Worm (Caenorhabditis elegans): ENCODE results near the gene jmjd-1.1.

Gene jmjd-1.1

DNA sequence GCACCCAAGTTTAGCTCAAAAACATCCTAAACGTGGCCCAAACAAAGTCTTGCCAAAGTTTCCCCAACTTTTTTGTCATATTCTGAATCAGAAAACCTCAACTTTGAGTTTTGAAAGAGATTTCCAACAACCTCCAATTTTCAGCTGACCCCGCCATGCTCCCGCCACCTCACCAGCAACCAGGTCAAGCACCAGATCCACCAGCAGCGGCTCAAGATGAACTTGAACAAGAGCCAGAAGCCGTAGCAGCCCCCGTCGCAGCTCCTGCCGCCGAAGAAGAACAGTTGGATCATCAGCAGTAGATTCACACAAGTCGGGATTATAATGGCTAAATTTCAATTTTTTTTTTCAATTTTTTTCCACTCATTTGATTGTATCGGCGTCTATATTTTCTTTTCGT, 4.9 kb downstream of the jmjd-1.1 start:
- no peak for TF ChIP-seq F16B12.6 (tag; optimal IDR thresholded peaks at IDR 0.05)
- no peak for TF ChIP-seq ets-5 (GFP tag; IDR thresholded peaks at IDR 0.05)
- TF ChIP-seq C34B4.2 (tag; optimal IDR thresholded peaks at IDR 0.05), result no peak
- TF ChIP-seq nhr-20 (tag; optimal IDR thresholded peaks at IDR 0.05), result no peak
- no peak for TF ChIP-seq zip-4 (GFP tag; optimal IDR thresholded peaks at IDR 0.05)
- no peak for TF ChIP-seq C16A3.4 (tag; optimal IDR thresholded peaks at IDR 0.05)
- TF ChIP-seq Y116A8C.19 (tag; optimal IDR thresholded peaks at IDR 0.05; ENCODE audit: borderline replicate concordance), result no peak
- TF ChIP-seq nhr-77 (tag; optimal IDR thresholded peaks at IDR 0.05), result no peak
- no peak for TF ChIP-seq mep-1 (tag; optimal IDR thresholded peaks at IDR 0.05)
- TF ChIP-seq ceh-90 (tag; optimal IDR thresholded peaks at IDR 0.05), result no peak
- TF ChIP-seq lin-35 (GFP tag; optimal IDR thresholded peaks at IDR 0.05), result no peak
- no peak for TF ChIP-seq snu-23 (GFP tag; optimal IDR thresholded peaks at IDR 0.05)
- no peak for TF ChIP-seq fkh-10 (GFP tag; optimal IDR thresholded peaks at IDR 0.05)
- no peak for TF ChIP-seq ztf-4 (tag; optimal IDR thresholded peaks at IDR 0.05)
- TF ChIP-seq snpc-4 (tag; optimal IDR thresholded peaks at IDR 0.05), result no peak

DNA sequence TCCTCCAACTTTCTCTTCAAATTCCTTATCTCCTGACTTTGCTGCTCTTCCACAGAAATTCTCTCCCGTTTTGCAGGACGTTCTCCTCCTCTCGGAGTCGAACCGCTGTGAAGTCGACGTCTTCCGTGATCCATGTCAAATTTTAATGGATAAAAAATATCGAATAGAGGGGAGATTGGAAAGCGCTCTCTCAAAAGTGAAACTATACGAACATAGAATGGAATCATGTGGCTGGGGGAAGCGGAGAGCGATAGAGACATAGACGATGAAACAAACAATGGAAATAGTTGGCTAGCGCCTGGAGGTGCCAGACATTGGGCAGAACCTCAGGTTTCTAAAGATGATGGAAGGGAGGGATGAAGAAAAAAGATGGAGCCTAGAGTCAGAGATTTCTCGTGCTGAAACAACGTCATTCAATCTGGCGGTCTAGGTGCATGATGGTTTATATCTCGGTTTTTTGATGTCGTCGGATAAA, 7.6 kb downstream of the jmjd-1.1 start, which contains the start of gene F43G6.8:
Gene F43G6.8, minus strand, starts transcription at position 198 of the 475 bp plus-strand sequence.
- TF ChIP-seq ets-5 (GFP tag; IDR thresholded peaks at IDR 0.05) (no peak), hlh-17 (GFP tag; optimal IDR thresholded peaks at IDR 0.05; ENCODE audit: borderline replicate concordance) (no peak), snpc-4 (tag; optimal IDR thresholded peaks at IDR 0.05) (peak; percentile 44), F16B12.6 (tag; optimal IDR thresholded peaks at IDR 0.05) (no peak), lin-13 (GFP tag; optimal IDR thresholded peaks at IDR 0.05) (peak; percentile 21), lin-35 (GFP tag; optimal IDR thresholded peaks at IDR 0.05) (peak; percentile 46 to 64), irx-1 (tag; optimal IDR thresholded peaks at IDR 0.05) (no peak), isw-1 (GFP tag; IDR thresholded peaks at IDR 0.05) (0 out of 2 replicates have a peak, but pooled peaks have one; percentile 19), fkh-10 (GFP tag; optimal IDR thresholded peaks at IDR 0.05) (no peak), sox-4 (tag; optimal IDR thresholded peaks at IDR 0.05) (no peak), unc-62 (GFP tag; optimal IDR thresholded peaks at IDR 0.05) (no peak), efl-3 (GFP tag; optimal IDR thresholded peaks at IDR 0.05) (no peak), fos-1 (tag; optimal IDR thresholded peaks at IDR 0.05) (no peak), ceh-88 (GFP tag; IDR thresholded peaks at IDR 0.05) (no peak), dpl-1 (GFP tag; optimal IDR thresholded peaks at IDR 0.05) (peak; percentile 12 to 45 (median 35)), elt-3 (tag; optimal IDR thresholded peaks at IDR 0.05) (peak in 1 of 6 experiments; percentile 30), efl-1 (optimal IDR thresholded peaks at IDR 0.05) (peak; percentile 53 to 64), efl-1 (GFP tag; optimal IDR thresholded peaks at IDR 0.05 in 1 of 2) (peak; percentile 27 to 92), nhr-237 (tag; optimal IDR thresholded peaks at IDR 0.05) (no peak), aha-1 (tag; optimal IDR thresholded peaks at IDR 0.05) (no peak), pqm-1 (tag; optimal IDR thresholded peaks at IDR 0.05) (no peak), hlh-4 (tag; optimal IDR thresholded peaks at IDR 0.05) (no peak), unc-30 (tag; optimal IDR thresholded peaks at IDR 0.05) (no peak), ceh-82 (tag; optimal IDR thresholded peaks at IDR 0.05) (peak in 1 of 3 experiments; percentile 47), grh-1 (GFP tag; IDR thresholded peaks at IDR 0.05) (no peak), hpl-2 (GFP tag; optimal IDR thresholded peaks at IDR 0.05) (no peak), lin-39 (tag; optimal IDR thresholded peaks at IDR 0.05) (no peak), egl-13 (tag; optimal IDR thresholded peaks at IDR 0.05) (no peak), nhr-20 (tag; optimal IDR thresholded peaks at IDR 0.05) (peak; percentile 59), lin-14 (GFP tag; optimal IDR thresholded peaks at IDR 0.05) (peak; percentile 76), mep-1 (tag; optimal IDR thresholded peaks at IDR 0.05) (peak; percentile 71), zip-4 (GFP tag; optimal IDR thresholded peaks at IDR 0.05) (no peak), lsy-2 (tag; optimal IDR thresholded peaks at IDR 0.05) (peak; percentile 42 to 72), elt-2 (tag; optimal IDR thresholded peaks at IDR 0.05) (no peak), tbx-2 (tag; optimal IDR thresholded peaks at IDR 0.05) (no peak), C04F5.9 (tag; optimal IDR thresholded peaks at IDR 0.05) (no peak), snu-23 (GFP tag; optimal IDR thresholded peaks at IDR 0.05) (peak; percentile 62), aly-2 (tag; optimal IDR thresholded peaks at IDR 0.05) (no peak), ceh-63 (GFP tag; optimal IDR thresholded peaks at IDR 0.05) (no peak), lin-15B (tag; optimal IDR thresholded peaks at IDR 0.05) (no peak), nhr-85 (tag) (no peak), lir-3 (tag; optimal IDR thresholded peaks at IDR 0.05; ENCODE audit: poor library complexity) (peak; percentile 33), sup-37 (GFP tag; optimal IDR thresholded peaks at IDR 0.05) (no peak), alr-1 (tag; optimal IDR thresholded peaks at IDR 0.05; ENCODE audit: borderline replicate concordance) (no peak)
